Worm (Caenorhabditis elegans) whole organism, L3 larva: ENCODE data around the gene Y116A8B.4.

Experiments
- ama-1 ChIP-seq: fragments of 150-350 bp; optimal IDR thresholded peaks from 2 replicates; lab custom pipeline; 2018
- elt-3 ChIP-seq, 3 experiments: fragments of 150-350 bp in 1 of 3; sonication (generic microtip) in 2 of 3; optimal IDR thresholded peaks; 2 replicates in 2 of 3; 4 replicates in 1 of 3; lab custom pipeline; 2014 to 2017; ENCODE audit warnings: missing biosample characterization in 3 of 3, missing genetic modification characterization in 3 of 3
- nhr-76 ChIP-seq: fragments of 150-350 bp; sonication (generic microtip); optimal IDR thresholded peaks from 5 replicates; lab custom pipeline; 2014; ENCODE audit warnings: missing biosample characterization, missing genetic modification characterization
- zag-1 ChIP-seq: fragments of 150-350 bp; optimal IDR thresholded peaks from 2 replicates; lab custom pipeline; 2014; ENCODE audit warnings: missing biosample characterization, missing genetic modification characterization
- ztf-11 ChIP-seq: fragments of 150-350 bp; optimal IDR thresholded peaks from 2 replicates; lab custom pipeline; 2014; ENCODE audit warnings: missing biosample characterization, missing genetic modification characterization

DNA sequence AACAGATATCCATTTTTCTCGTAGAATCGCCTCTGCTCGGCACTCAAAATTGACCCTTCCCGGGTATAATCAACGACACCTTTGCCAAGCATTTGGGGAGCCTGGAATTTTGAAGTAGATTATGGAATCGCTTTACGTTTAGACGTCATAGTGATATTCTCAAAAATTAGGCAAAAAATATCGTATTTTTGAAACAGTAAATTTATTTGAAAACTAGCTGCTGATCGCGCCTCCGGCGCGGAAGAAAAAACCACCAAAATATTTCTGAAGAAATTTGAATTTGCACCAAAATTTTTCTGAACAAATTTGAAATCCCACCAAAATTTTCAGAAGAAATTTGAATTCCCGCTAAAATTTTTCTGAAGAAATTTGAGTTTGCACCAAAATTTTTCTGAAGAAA lies 38.8 kb downstream of the Y116A8B.4 start, which contains the start of gene ZK550.6:
- TF ChIP-seq zag-1 (no peak), ama-1 (lab: Kevin White, UChicago) (no peak), ztf-11 (tag; lab: Kevin White, UChicago) (no peak), nhr-76 (no peak), elt-3 (tag; optimal IDR thresholded peaks at IDR 0.05; lab: Kevin White, UChicago) (no peak)
